Fruit fly (Drosophila melanogaster) whole organism, embryonic: ENCODE data around the gene CG3632.

ENCODE experiments used
- BEAF-32 ChIP-seq: fragments of 200-800 bp; sonication (Bioruptor generic); optimal IDR thresholded peaks from 3 replicates; lab custom pipeline; 2017; ENCODE audit warnings: missing biosample characterization, missing genetic modification characterization, mild to moderate bottlenecking, moderate library complexity, missing genetic modification reagents
- Blimp-1 ChIP-seq: fragments of 200-800 bp; sonication (Bioruptor generic); optimal IDR thresholded peaks from 3 replicates; lab custom pipeline; 2018; ENCODE audit warnings: missing biosample characterization, missing genetic modification characterization, mild to moderate bottlenecking, moderate library complexity, missing genetic modification reagents
- CG10209 ChIP-seq: fragments of 200-800 bp; sonication (Bioruptor generic); optimal IDR thresholded peaks from 3 replicates; lab custom pipeline; 2017; ENCODE audit warnings: missing biosample characterization, mild to moderate bottlenecking, missing genetic modification characterization, missing genetic modification reagents
- CG12659 ChIP-seq: fragments of 200-800 bp; sonication (Bioruptor generic); optimal IDR thresholded peaks from 3 replicates; lab custom pipeline; 2017; ENCODE audit warnings: mild to moderate bottlenecking, missing biosample characterization, missing genetic modification reagents, missing genetic modification characterization
- CG13287 ChIP-seq: fragments of 200-800 bp; sonication (Bioruptor generic); IDR thresholded peaks from 2 replicates; pipeline ENCODE4 v1.3.6; 2022; ENCODE audit warnings: missing biosample characterization, missing genetic modification characterization; ENCODE audit not compliant: partially characterized antibody
- CG13624 ChIP-seq: fragments of 200-800 bp; sonication (Bioruptor generic); optimal IDR thresholded peaks from 2 replicates; lab custom pipeline; 2016; ENCODE audit warnings: missing biosample characterization, missing genetic modification characterization
- CG14441 ChIP-seq: fragments of 200-800 bp; sonication (Bioruptor generic); IDR thresholded peaks from 2 replicates; pipeline ENCODE4 v1.3.6; 2022; ENCODE audit warnings: missing biosample characterization, missing genetic modification characterization
- CG14965 ChIP-seq: fragments of 200-800 bp; sonication (Bioruptor generic); optimal IDR thresholded peaks from 2 replicates; lab custom pipeline; 2016; ENCODE audit warnings: missing biosample characterization, missing genetic modification characterization, borderline replicate concordance
- CG15696 ChIP-seq: fragments of 200-800 bp; sonication (Bioruptor generic); optimal IDR thresholded peaks from 2 replicates; lab custom pipeline; 2019; ENCODE audit warnings: missing biosample characterization, mild to moderate bottlenecking, missing genetic modification characterization, moderate library complexity
- CG16863 ChIP-seq: fragments of 200-800 bp; sonication (Bioruptor generic); optimal IDR thresholded peaks from 3 replicates; lab custom pipeline; 2016; ENCODE audit warnings: missing biosample characterization, missing genetic modification characterization
- CG2875 ChIP-seq: fragments of 200-800 bp; sonication (Bioruptor generic); optimal IDR thresholded peaks from 2 replicates; lab custom pipeline; 2017; ENCODE audit warnings: missing biosample characterization, mild to moderate bottlenecking, missing genetic modification characterization, missing genetic modification reagents
- CG34224 ChIP-seq: fragments of 200-800 bp; sonication (Bioruptor generic); IDR thresholded peaks from 3 replicates; pipeline ENCODE4 v1.3.6; 2022; ENCODE audit warnings: missing biosample characterization, missing genetic modification characterization; ENCODE audit not compliant: partially characterized antibody
- CG6175 ChIP-seq: fragments of 200-800 bp; sonication (Bioruptor generic); IDR thresholded peaks from 3 replicates; pipeline ENCODE4 v1.3.6; 2022; ENCODE audit warnings: missing biosample characterization, missing genetic modification characterization
- CG7786 ChIP-seq: fragments of 200-800 bp; sonication (Bioruptor generic); optimal IDR thresholded peaks from 2 replicates; lab custom pipeline; 2016; ENCODE audit warnings: missing biosample characterization, missing genetic modification characterization
- CG8281 ChIP-seq: fragments of 200-800 bp; sonication (Bioruptor generic); optimal IDR thresholded peaks from 2 replicates; lab custom pipeline; 2018; ENCODE audit warnings: missing biosample characterization, mild to moderate bottlenecking, missing genetic modification characterization, moderate library complexity
- CG9876 ChIP-seq: fragments of 200-800 bp; sonication (Bioruptor generic); optimal IDR thresholded peaks from 2 replicates; lab custom pipeline; 2016; ENCODE audit warnings: missing biosample characterization, missing genetic modification characterization
- E2f1 ChIP-seq: fragments of 200-800 bp; sonication (Bioruptor generic); IDR thresholded peaks from 2 replicates; pipeline ENCODE4 v1.3.6; 2022; ENCODE audit warnings: missing biosample characterization, missing genetic modification characterization
- Gug ChIP-seq: fragments of 200-800 bp; sonication (Bioruptor generic); IDR thresholded peaks from 4 replicates; pipeline ENCODE4 v1.3.6; 2022; ENCODE audit warnings: missing biosample characterization, missing genetic modification characterization
- HmgZ ChIP-seq: fragments of 200-800 bp; sonication (Bioruptor generic); optimal IDR thresholded peaks from 2 replicates; lab custom pipeline; 2018; ENCODE audit warnings: missing biosample characterization, mild to moderate bottlenecking, missing genetic modification characterization
- MTF-1 ChIP-seq: fragments of 200-800 bp; sonication (Bioruptor generic); optimal IDR thresholded peaks from 2 replicates; lab custom pipeline; 2018; ENCODE audit warnings: missing biosample characterization, mild to moderate bottlenecking, missing genetic modification characterization, borderline replicate concordance
- Mad ChIP-seq: fragments of 200-800 bp; sonication (Bioruptor generic); optimal IDR thresholded peaks from 2 replicates; lab custom pipeline; 2016; ENCODE audit warnings: missing biosample characterization, missing genetic modification characterization
- Med ChIP-seq: fragments of 200-800 bp; sonication (Bioruptor generic); peaks from one replicate; lab custom pipeline; 2016; ENCODE audit warnings: missing biosample characterization, missing genetic modification characterization, mild to moderate bottlenecking, inconsistent platforms, moderate library complexity
- NC2β ChIP-seq: fragments of 200-800 bp; sonication (Bioruptor generic); optimal IDR thresholded peaks from 2 replicates; lab custom pipeline; 2016; ENCODE audit warnings: missing biosample characterization, missing genetic modification characterization
- NfI ChIP-seq: fragments of 200-800 bp; sonication (Bioruptor generic); optimal IDR thresholded peaks from 3 replicates; lab custom pipeline; 2018; ENCODE audit warnings: missing biosample characterization, mild to moderate bottlenecking, missing genetic modification characterization, moderate library complexity
- Stat92E ChIP-seq, 3 experiments: fragments of >200 bp in 2 of 3; fragments of 200-800 bp in 1 of 3; sonication (Bioruptor generic) in 1 of 3; optimal IDR thresholded peaks; 2 replicates each; lab custom pipeline; 2017 to 2019; ENCODE audit warnings: missing biosample characterization in 3 of 3, missing genetic modification characterization in 3 of 3, mild to moderate bottlenecking in 1 of 3, moderate library complexity in 1 of 3
- YL-1 ChIP-seq: fragments of 200-800 bp; sonication (Bioruptor generic); optimal IDR thresholded peaks from 3 replicates; lab custom pipeline; 2017; ENCODE audit warnings: missing biosample characterization, mild to moderate bottlenecking, missing genetic modification characterization
- abd-A ChIP-seq: fragments of 200-800 bp; sonication (Bioruptor generic); optimal IDR thresholded peaks from 3 replicates; lab custom pipeline; 2019; ENCODE audit warnings: missing biosample characterization, mild to moderate bottlenecking, missing genetic modification characterization, moderate library complexity
- ase ChIP-seq: fragments of 200-800 bp; sonication (Bioruptor generic); IDR thresholded peaks from 3 replicates; pipeline ENCODE4 v1.3.6; 2022; ENCODE audit warnings: missing biosample characterization, missing genetic modification characterization
- ato ChIP-seq: fragments of 200-800 bp; sonication (Bioruptor generic); IDR thresholded peaks from 2 replicates; pipeline ENCODE4 v1.3.6; 2022; ENCODE audit warnings: missing biosample characterization, missing genetic modification characterization; ENCODE audit not compliant: partially characterized antibody
- dimm ChIP-seq: fragments of 200-800 bp; sonication (Bioruptor generic); IDR thresholded peaks from 2 replicates; pipeline ENCODE4 v1.3.6; 2022; ENCODE audit warnings: missing biosample characterization, missing genetic modification characterization
- en ChIP-seq: fragments of 200-800 bp; sonication (Bioruptor generic); optimal IDR thresholded peaks from 2 replicates; lab custom pipeline; 2016; ENCODE audit warnings: missing biosample characterization, missing genetic modification characterization
- fd3F ChIP-seq: fragments of 200-800 bp; sonication (Bioruptor generic); optimal IDR thresholded peaks from 2 replicates; lab custom pipeline; 2018; ENCODE audit warnings: missing biosample characterization, mild to moderate bottlenecking, missing genetic modification characterization, moderate library complexity
- gce ChIP-seq: fragments of 200-800 bp; sonication (Bioruptor generic); IDR thresholded peaks from 3 replicates; pipeline ENCODE4 v1.3.6; 2022; ENCODE audit warnings: missing biosample characterization, missing genetic modification characterization
- grau ChIP-seq: fragments of 200-800 bp; optimal IDR thresholded peaks from 3 replicates; lab custom pipeline; 2019; ENCODE audit warnings: missing biosample characterization, mild to moderate bottlenecking, missing genetic modification characterization, moderate library complexity
- grn ChIP-seq: fragments of 200-800 bp; sonication (Bioruptor generic); optimal IDR thresholded peaks from 3 replicates; lab custom pipeline; 2017; ENCODE audit warnings: missing biosample characterization, missing genetic modification characterization
- ham ChIP-seq: fragments of 200-800 bp; sonication (Bioruptor generic); IDR thresholded peaks from 2 replicates; pipeline ENCODE4 v1.3.6; 2022; ENCODE audit warnings: missing biosample characterization, missing genetic modification characterization
- ken ChIP-seq: fragments of 200-800 bp; sonication (Bioruptor generic); IDR thresholded peaks from 3 replicates; pipeline ENCODE4 v1.3.6; 2022; ENCODE audit warnings: missing biosample characterization, missing genetic modification characterization
- lbe ChIP-seq: fragments of 200-800 bp; sonication (Bioruptor generic); optimal IDR thresholded peaks from 2 replicates; lab custom pipeline; 2016; ENCODE audit warnings: missing biosample characterization, mild to moderate bottlenecking, missing genetic modification characterization
- ro ChIP-seq: fragments of 200-800 bp; sonication (Bioruptor generic); IDR thresholded peaks from 2 replicates; pipeline ENCODE4 v1.3.6; 2022; ENCODE audit warnings: missing biosample characterization, missing genetic modification characterization
- slou ChIP-seq: fragments of 200-800 bp; sonication (Bioruptor generic); optimal IDR thresholded peaks from 3 replicates; lab custom pipeline; 2016; ENCODE audit warnings: missing biosample characterization, missing genetic modification characterization
- ssp ChIP-seq: fragments of 200-800 bp; sonication (Bioruptor generic); IDR thresholded peaks from 2 replicates; pipeline ENCODE4 v1.3.6; 2022; ENCODE audit warnings: missing biosample characterization, missing genetic modification characterization
- stwl ChIP-seq: fragments of 200-800 bp; sonication (Bioruptor generic); optimal IDR thresholded peaks from 3 replicates; lab custom pipeline; 2018; ENCODE audit warnings: missing biosample characterization, mild to moderate bottlenecking, missing genetic modification characterization, moderate library complexity
- tna ChIP-seq: fragments of 200-800 bp; sonication (Bioruptor generic); IDR thresholded peaks from 2 replicates; pipeline ENCODE4 v1.3.6; 2022; ENCODE audit warnings: missing biosample characterization, missing genetic modification characterization; ENCODE audit not compliant: partially characterized antibody
- trem ChIP-seq: fragments of 200-800 bp; optimal IDR thresholded peaks from 3 replicates; lab custom pipeline; 2019; ENCODE audit warnings: missing biosample characterization, mild to moderate bottlenecking, missing genetic modification characterization, moderate library complexity
- vfl ChIP-seq: fragments of 200-800 bp; sonication (Bioruptor generic); optimal IDR thresholded peaks from 2 replicates; lab custom pipeline; 2016; ENCODE audit warnings: missing biosample characterization, missing genetic modification characterization
- wek ChIP-seq: fragments of 200-800 bp; sonication (Bioruptor generic); optimal IDR thresholded peaks from 3 replicates; lab custom pipeline; 2018; ENCODE audit warnings: missing biosample characterization, mild to moderate bottlenecking, missing genetic modification characterization, moderate library complexity
- zfh1 ChIP-seq: fragments of 200-800 bp; sonication (Bioruptor generic); IDR thresholded peaks from 3 replicates; pipeline ENCODE4 v1.3.6; 2022; ENCODE audit warnings: missing biosample characterization, missing genetic modification characterization

CG3632 gene

dm6 chrX:16296423-16297292, at the start of gene CG3632 (continued):
- TF ChIP-seq CG13287 (GFP tag; lab: Robert Waterston, UW), result peak; percentile 82
- TF ChIP-seq ham (GFP tag; lab: Robert Waterston, UW), result no peak
- TF ChIP-seq CG9876, result no peak
- TF ChIP-seq CG14965, result no peak
- peak; percentile 78 for TF ChIP-seq CG34224 (GFP tag; lab: Robert Waterston, UW)
- peak; percentile 61 for TF ChIP-seq CG14441 (GFP tag; lab: Robert Waterston, UW)
- peak; percentile 56 for TF ChIP-seq CG13624 (GFP tag; lab: Kevin White, UChicago)
- peak; percentile 95 for TF ChIP-seq Med (GFP tag; lab: Kevin White, UChicago)
- no peak for TF ChIP-seq ro (GFP tag; lab: Robert Waterston, UW)
- TF ChIP-seq CG10209 (GFP tag; lab: Kevin White, UChicago), result peak; percentile 2
- TF ChIP-seq Mad (GFP tag; lab: Kevin White, UChicago), result peak; percentile 11
- peak; percentile 60 for TF ChIP-seq lbe (GFP tag; lab: Kevin White, UChicago)
- 0 out of 3 replicates have a peak, but pooled peaks have one; percentile 19 for TF ChIP-seq zfh1 (GFP tag; lab: Robert Waterston, UW)
- peak; percentile 62 for TF ChIP-seq Blimp-1 (GFP tag; lab: Kevin White, UChicago)
- TF ChIP-seq ssp (GFP tag; lab: Robert Waterston, UW), result peak; percentile 30; the same call in 1 of the 2 replicates
- no peak for TF ChIP-seq ase
- TF ChIP-seq gce (GFP tag; lab: Robert Waterston, UW), result no peak
- peak; percentile 27 for TF ChIP-seq NC2β
- TF ChIP-seq CG2875 (GFP tag; lab: Kevin White, UChicago), result no peak
- no peak for TF ChIP-seq en (GFP tag; lab: Kevin White, UChicago)
- TF ChIP-seq E2f1 (GFP tag; lab: Robert Waterston, UW), result 0 out of 2 replicates have a peak, but pooled peaks have one; percentile 12
- peak; percentile 31 for TF ChIP-seq CG16863 (GFP tag; lab: Kevin White, UChicago)
- peak; percentile 20 for TF ChIP-seq grau (tag; lab: Kevin White, UChicago)
- TF ChIP-seq wek, result no peak
- peak; percentile 58 for TF ChIP-seq NfI (GFP tag; lab: Kevin White, UChicago)
- no peak for TF ChIP-seq slou (GFP tag; lab: Kevin White, UChicago)
- TF ChIP-seq stwl (tag; lab: Kevin White, UChicago), result peak; percentile 98
- TF ChIP-seq YL-1 (GFP tag; lab: Kevin White, UChicago), result peak; percentile 85
- peak; percentile 87 for TF ChIP-seq ato (GFP tag; lab: Robert Waterston, UW)
- TF ChIP-seq tna (GFP tag; lab: Robert Waterston, UW), result peak; percentile 73
- TF ChIP-seq trem (tag; lab: Kevin White, UChicago), result peak; percentile 26
- TF ChIP-seq CG6175 (GFP tag; lab: Robert Waterston, UW), result peak; percentile 39; the same call in 1 of the 3 replicates
- TF ChIP-seq abd-A (tag; lab: Kevin White, UChicago), result no peak
- TF ChIP-seq ken (GFP tag; lab: Robert Waterston, UW), result peak; percentile 56; the same call in 2 of the 3 replicates
- no peak for TF ChIP-seq fd3F (GFP tag; lab: Kevin White, UChicago)
- no peak; the same call in 3 of the 4 replicates for TF ChIP-seq Gug (GFP tag; lab: Robert Waterston, UW)
- TF ChIP-seq CG8281 (tag; lab: Kevin White, UChicago), result no peak
- no peak for TF ChIP-seq CG15696 (tag; lab: Kevin White, UChicago)
- peak; percentile 56 for TF ChIP-seq HmgZ (tag; lab: Kevin White, UChicago)
- peak; percentile 42 for TF ChIP-seq vfl
- peak; percentile 82 for TF ChIP-seq BEAF-32
- peak; percentile 88 for TF ChIP-seq grn (GFP tag; lab: Kevin White, UChicago)
- TF ChIP-seq CG12659 (GFP tag; lab: Kevin White, UChicago), result peak; percentile 78
- TF ChIP-seq MTF-1, result no peak
- TF ChIP-seq CG7786 (GFP tag; lab: Kevin White, UChicago), result peak; percentile 61
- TF ChIP-seq Stat92E (GFP tag; optimal IDR thresholded peaks at IDR 0.05; lab: Kevin White, UChicago), result peak in 1 of 3 experiments; percentile 86
- TF ChIP-seq dimm (GFP tag; lab: Robert Waterston, UW), result no peak
